Worm (Caenorhabditis elegans) whole organism, L4/young adult: Measurements from ENCODE around the gene C17H11.1.

Experiments used
- W03F9.2 ChIP-seq: fragments of 150-350 bp; optimal IDR thresholded peaks from 2 replicates; lab custom pipeline; 2014; ENCODE audit warnings: missing biosample characterization, missing genetic modification characterization
- dao-5 ChIP-seq: sonication (generic microtip); optimal IDR thresholded peaks from 2 replicates; lab custom pipeline; 2016; ENCODE audit warnings: missing genotype, missing genetic modification characterization, moderate library complexity, missing compliant biosample characterization
- him-1 ChIP-seq: sonication (generic microtip); optimal IDR thresholded peaks from 2 replicates; lab custom pipeline; 2016; ENCODE audit warnings: missing genotype, missing genetic modification reagents, missing genetic modification characterization, missing compliant biosample characterization

- TF ChIP-seq him-1 (tag; lab: Kevin White, UChicago) (no peak), dao-5 (tag; lab: Kevin White, UChicago) (no peak), W03F9.2 (tag; lab: Kevin White, UChicago) (no peak)
Observed at ce11 chrX:8169534-8169933, 4.2 kb upstream of the C17H11.1 start, which contains the start of gene C17H11.2.
